Worm (Caenorhabditis elegans) whole organism, young adult: ENCODE results near the gene C08D8.1.

ENCODE experiments used
- B0035.1 ChIP-seq: sonication (generic microtip); optimal IDR thresholded peaks from 2 replicates; lab custom pipeline; 2016; ENCODE audit warnings: missing genetic modification characterization, mild to moderate bottlenecking, missing compliant biosample characterization, missing genotype, missing genetic modification reagents
- C06A6.2 ChIP-seq: fragments of 200-800 bp; sonication (Bioruptor generic); conservative IDR thresholded peaks from 2 replicates; pipeline ENCODE4 v1.3.6; 2022; ENCODE audit warnings: missing genetic modification characterization, missing compliant biosample characterization
- K11D2.4 ChIP-seq: fragments of 200-800 bp; sonication (Bioruptor generic); IDR thresholded peaks from 2 replicates; pipeline ENCODE4 v1.3.6; 2022; ENCODE audit warnings: missing genetic modification reagents, missing genetic modification characterization, missing compliant biosample characterization
- T07F8.4 ChIP-seq: sonication (generic microtip); optimal IDR thresholded peaks from 2 replicates; lab custom pipeline; 2016; ENCODE audit warnings: mild to moderate bottlenecking, missing genetic modification characterization, moderate library complexity, missing compliant biosample characterization
- Y53F4B.3 ChIP-seq: fragments of 200-800 bp; sonication (Bioruptor generic); IDR thresholded peaks from 2 replicates; pipeline ENCODE4 v1.3.6; 2022; ENCODE audit warnings: missing genetic modification reagents, missing genetic modification characterization, missing compliant biosample characterization
- Y56A3A.18 ChIP-seq: fragments of 200-800 bp; sonication (Bioruptor generic); IDR thresholded peaks from 2 replicates; pipeline ENCODE4 v1.3.6; 2022; ENCODE audit warnings: missing genetic modification reagents, missing genetic modification characterization, missing compliant biosample characterization
- Y95B8A.8 ChIP-seq: fragments of 200-800 bp; sonication (Bioruptor generic); IDR thresholded peaks from 2 replicates; pipeline ENCODE4 v1.3.6; 2022; ENCODE audit warnings: missing genetic modification reagents, missing genetic modification characterization, missing compliant biosample characterization
- ZK185.1 ChIP-seq: sonication (generic microtip); optimal IDR thresholded peaks from 2 replicates; lab custom pipeline; 2016; ENCODE audit warnings: mild to moderate bottlenecking, missing genetic modification characterization, missing compliant biosample characterization; ENCODE audit not compliant: poor library complexity, severe bottlenecking
- akir-1 ChIP-seq: fragments of 200-800 bp; sonication (Bioruptor generic); optimal IDR thresholded peaks from 2 replicates; lab custom pipeline; 2018; ENCODE audit warnings: mild to moderate bottlenecking, missing genetic modification characterization, moderate library complexity, missing compliant biosample characterization
- aptf-2 ChIP-seq: fragments of 200-800 bp; sonication (Bioruptor generic); conservative IDR thresholded peaks from 2 replicates; pipeline ENCODE4 v1.3.6; 2022; ENCODE audit warnings: missing genetic modification reagents, missing genetic modification characterization, missing compliant biosample characterization
- aptf-3 ChIP-seq: fragments of 200-800 bp; sonication (Bioruptor generic); IDR thresholded peaks from 2 replicates; pipeline ENCODE4 v1.3.6; 2022; ENCODE audit warnings: missing genetic modification characterization, missing compliant biosample characterization
- atf-7 ChIP-seq: sonication (generic microtip); optimal IDR thresholded peaks from 2 replicates; lab custom pipeline; 2017; ENCODE audit warnings: mild to moderate bottlenecking, missing genetic modification characterization, missing compliant biosample characterization
- ccch-3 ChIP-seq: fragments of 200-800 bp; sonication (Bioruptor generic); optimal IDR thresholded peaks from 2 replicates; lab custom pipeline; 2018; ENCODE audit warnings: mild to moderate bottlenecking, missing genetic modification characterization, missing compliant biosample characterization
- cebp-2 ChIP-seq: fragments of 200-800 bp; sonication (Bioruptor generic); IDR thresholded peaks from 2 replicates; pipeline ENCODE4 v1.3.6; 2022; ENCODE audit warnings: missing genetic modification characterization, missing compliant biosample characterization
- ceh-100 ChIP-seq: fragments of 200-800 bp; sonication (Bioruptor generic); IDR thresholded peaks from 2 replicates; pipeline ENCODE4 v1.3.6; 2022; ENCODE audit warnings: missing genetic modification reagents, missing genetic modification characterization, missing compliant biosample characterization
- dox-1 ChIP-seq: fragments of 200-800 bp; sonication (Bioruptor generic); IDR thresholded peaks from 2 replicates; pipeline ENCODE4 v1.3.6; 2022; ENCODE audit warnings: missing genetic modification reagents, missing genetic modification characterization, missing compliant biosample characterization
- dpff-1 ChIP-seq: sonication (generic microtip); optimal IDR thresholded peaks from 2 replicates; lab custom pipeline; 2017; ENCODE audit warnings: mild to moderate bottlenecking, missing genetic modification characterization, missing compliant biosample characterization
- dpl-1 ChIP-seq: fragments of 150-350 bp; optimal IDR thresholded peaks from 2 replicates; lab custom pipeline; 2014; ENCODE audit warnings: missing biosample characterization, missing genetic modification reagents, missing genetic modification characterization
- efl-1 ChIP-seq: fragments of 150-350 bp; optimal IDR thresholded peaks from 2 replicates; lab custom pipeline; 2014; ENCODE audit warnings: missing biosample characterization, missing genetic modification reagents, missing genetic modification characterization
- fkh-3 ChIP-seq: sonication (generic microtip); optimal IDR thresholded peaks from 2 replicates; lab custom pipeline; 2016; ENCODE audit warnings: mild to moderate bottlenecking, missing genetic modification characterization, missing compliant biosample characterization
- him-1 ChIP-seq: sonication (generic microtip); optimal IDR thresholded peaks from 2 replicates; lab custom pipeline; 2016; ENCODE audit warnings: missing genotype, missing genetic modification reagents, missing genetic modification characterization, missing compliant biosample characterization
- hsf-1 ChIP-seq: fragments of 200-800 bp; sonication (Bioruptor generic); IDR thresholded peaks from 2 replicates; pipeline ENCODE4 v1.3.6; 2022; ENCODE audit warnings: missing genetic modification reagents, missing genetic modification characterization, missing compliant biosample characterization
- let-607 ChIP-seq, 2 experiments: fragments of 200-800 bp in 1 of 2; sonication (Bioruptor generic) in 1 of 2; sonication (generic microtip) in 1 of 2; optimal IDR thresholded peaks; 2 replicates each; lab custom pipeline; 2016 to 2018; ENCODE audit warnings: mild to moderate bottlenecking in 2 of 2, missing compliant biosample characterization in 2 of 2, missing genetic modification characterization in 2 of 2, moderate library complexity in 2 of 2, missing genotype in 1 of 2
- lin-35 ChIP-seq, 3 experiments: fragments of 150-350 bp in 2 of 3; sonication (generic microtip) in 1 of 3; optimal IDR thresholded peaks; 2 replicates each; lab custom pipeline; 2014 to 2018; ENCODE audit warnings: missing biosample characterization in 3 of 3, missing genetic modification characterization in 3 of 3, missing genetic modification reagents in 3 of 3
- lsy-27 ChIP-seq: sonication (generic microtip); optimal IDR thresholded peaks from 2 replicates; lab custom pipeline; 2017; ENCODE audit warnings: missing genetic modification characterization, mild to moderate bottlenecking, missing compliant biosample characterization, antibody characterized with exemption, missing genotype, borderline replicate concordance; ENCODE audit not compliant: insufficient read depth
- madf-6 ChIP-seq: fragments of 200-800 bp; sonication (Bioruptor generic); IDR thresholded peaks from 2 replicates; pipeline ENCODE4 v1.3.6; 2022; ENCODE audit warnings: missing genetic modification reagents, missing genetic modification characterization, missing compliant biosample characterization
- mel-28 ChIP-seq: sonication (generic microtip); optimal IDR thresholded peaks from 2 replicates; lab custom pipeline; 2016; ENCODE audit warnings: borderline replicate concordance, mild to moderate bottlenecking, missing genetic modification characterization, missing compliant biosample characterization
- mxl-1 ChIP-seq: sonication (generic microtip); optimal IDR thresholded peaks from 2 replicates; lab custom pipeline; 2016; ENCODE audit warnings: missing genetic modification characterization, missing compliant biosample characterization
- nfya-2 ChIP-seq: fragments of 200-800 bp; sonication (Bioruptor generic); IDR thresholded peaks from 2 replicates; pipeline ENCODE4 v1.3.6; 2022; ENCODE audit warnings: missing genetic modification reagents, missing genetic modification characterization, missing compliant biosample characterization
- nfyb-1 ChIP-seq: fragments of 200-800 bp; sonication (Bioruptor generic); IDR thresholded peaks from 2 replicates; pipeline ENCODE4 v1.3.6; 2022; ENCODE audit warnings: missing genetic modification reagents, missing genetic modification characterization, missing compliant biosample characterization
- nhr-80 ChIP-seq: sonication (generic microtip); optimal IDR thresholded peaks from 2 replicates; lab custom pipeline; 2016; ENCODE audit warnings: missing genetic modification characterization, missing compliant biosample characterization
- pbrm-1 ChIP-seq: fragments of 200-800 bp; sonication (Bioruptor generic); IDR thresholded peaks from 2 replicates; pipeline ENCODE4 v1.3.6; 2022; ENCODE audit warnings: missing genetic modification reagents, missing genetic modification characterization, missing compliant biosample characterization
- pha-4 ChIP-seq: fragments of 150-350 bp; sonication (generic microtip); optimal IDR thresholded peaks from 2 replicates; lab custom pipeline; 2014; ENCODE audit warnings: missing biosample characterization, missing genetic modification reagents, missing genetic modification characterization
- rec-8 ChIP-seq, 2 experiments: sonication (generic microtip); optimal IDR thresholded peaks; 2 replicates each; lab custom pipeline; 2016; ENCODE audit warnings: mild to moderate bottlenecking in 2 of 2, missing genetic modification characterization in 2 of 2, missing genetic modification reagents in 2 of 2, missing genotype in 2 of 2, missing biosample characterization in 1 of 2, missing compliant biosample characterization in 1 of 2, moderate library complexity in 1 of 2
- repo-1 ChIP-seq: sonication (generic microtip); optimal IDR thresholded peaks from 2 replicates; lab custom pipeline; 2017; ENCODE audit warnings: mild to moderate bottlenecking, missing genetic modification characterization, missing compliant biosample characterization
- rpc-1 ChIP-seq, 2 experiments: fragments of 150-350 bp in 1 of 2; sonication (generic microtip) in 1 of 2; optimal IDR thresholded peaks; 2 replicates each; lab custom pipeline; 2014 to 2018; ENCODE audit warnings: missing biosample characterization in 1 of 2, missing genetic modification characterization in 1 of 2, missing genetic modification reagents in 1 of 2, missing genotype in 1 of 2
- snpc-1.3 ChIP-seq: sonication (generic microtip); optimal IDR thresholded peaks from 2 replicates; lab custom pipeline; 2017; ENCODE audit warnings: missing genetic modification characterization, mild to moderate bottlenecking, missing compliant biosample characterization, antibody characterized with exemption, moderate library complexity, missing genotype, missing genetic modification reagents; ENCODE audit not compliant: insufficient read depth
- snpc-4 ChIP-seq, 5 experiments: fragments of 150-350 bp in 1 of 5; sonication (generic microtip) in 4 of 5; optimal IDR thresholded peaks; 2 replicates each; lab custom pipeline; 2014 to 2018; ENCODE audit warnings: missing genetic modification characterization in 5 of 5, missing biosample characterization in 3 of 5, antibody characterized with exemption in 2 of 5, mild to moderate bottlenecking in 2 of 5, missing compliant biosample characterization in 2 of 5, missing genotype in 2 of 5, moderate library complexity in 2 of 5, missing genetic modification reagents in 1 of 5
- tbp1 ChIP-seq: fragments of 200-800 bp; sonication (Bioruptor generic); optimal IDR thresholded peaks from 2 replicates; lab custom pipeline; 2018; ENCODE audit warnings: mild to moderate bottlenecking, missing genetic modification characterization, missing compliant biosample characterization
- tbx-9 ChIP-seq: sonication (generic microtip); optimal IDR thresholded peaks from 2 replicates; lab custom pipeline; 2016; ENCODE audit warnings: borderline replicate concordance, missing genetic modification characterization, inconsistent platforms, missing compliant biosample characterization
- ztf-22 ChIP-seq: fragments of 200-800 bp; sonication (Bioruptor generic); optimal IDR thresholded peaks from 2 replicates; lab custom pipeline; 2018; ENCODE audit warnings: mild to moderate bottlenecking, missing genetic modification characterization, moderate library complexity, missing compliant biosample characterization
- ztf-25 ChIP-seq: fragments of 200-800 bp; sonication (Bioruptor generic); IDR thresholded peaks from 2 replicates; pipeline ENCODE4 v1.3.6; 2022; ENCODE audit warnings: missing genetic modification reagents, missing genetic modification characterization, missing compliant biosample characterization
- ztf-3 ChIP-seq: fragments of 200-800 bp; sonication (Bioruptor generic); optimal IDR thresholded peaks from 2 replicates; lab custom pipeline; 2018; ENCODE audit warnings: mild to moderate bottlenecking, missing genetic modification characterization, missing compliant biosample characterization

The C08D8.1 gene

ce11 chrV:8299191-8299854, 46.2 kb upstream of the C08D8.1 start, which contains the start of gene W02D7.5:
W02D7.5 (minus strand) TSS chrV:8299241.
- TF ChIP-seq cebp-2 (GFP tag; lab: Robert Waterston, UW) (no peak), hsf-1 (GFP tag; lab: Robert Waterston, UW) (peak; percentile 8; the same call in 1 of the 2 replicates), dpl-1 (GFP tag; lab: Kevin White, UChicago) (no peak), dpff-1 (no peak), aptf-2 (GFP tag; lab: Robert Waterston, UW) (peak; percentile 79)

- TF ChIP-seq ZK185.1 (peak; percentile 1), ceh-100 (GFP tag; lab: Robert Waterston, UW) (no peak), ztf-25 (GFP tag; lab: Robert Waterston, UW) (no peak), ztf-3 (no peak), mel-28 (tag; lab: Kevin White, UChicago) (no peak), him-1 (tag; lab: Kevin White, UChicago) (no peak), atf-7 (tag; lab: Kevin White, UChicago) (no peak), pha-4 (tag; lab: Kevin White, UChicago) (no peak), nfyb-1 (no peak), ccch-3 (GFP tag; lab: Kevin White, UChicago) (no peak), aptf-3 (GFP tag; lab: Robert Waterston, UW) (no peak), B0035.1 (tag; lab: Kevin White, UChicago) (no peak), C06A6.2 (GFP tag; lab: Robert Waterston, UW) (no peak), mxl-1 (peak; percentile 24), nfya-2 (no peak), pbrm-1 (GFP tag; lab: Robert Waterston, UW) (peak; percentile 53; the same call in 1 of the 2 replicates), ztf-22 (GFP tag; lab: Kevin White, UChicago) (no peak), Y95B8A.8 (GFP tag; lab: Robert Waterston, UW) (0 out of 2 replicates have a peak, but pooled peaks have one; percentile 12), snpc-1.3 (tag; lab: Kevin White, UChicago) (no peak), hsf-1 (GFP tag; lab: Robert Waterston, UW) (peak; percentile 57; the same call in 1 of the 2 replicates), T07F8.4 (no peak), tbx-9 (tag; lab: Kevin White, UChicago) (no peak), snpc-4 (GFP tag; optimal IDR thresholded peaks at IDR 0.05; lab: Kevin White, UChicago) (no peak), snpc-4 (tag; optimal IDR thresholded peaks at IDR 0.05; lab: Kevin White, UChicago) (peak in 1 of 4 experiments; percentile 54), madf-6 (peak; percentile 51), fkh-3 (tag; lab: Kevin White, UChicago) (no peak), rpc-1 (optimal IDR thresholded peaks at IDR 0.05; lab: Kevin White, UChicago) (no peak), rpc-1 (tag; optimal IDR thresholded peaks at IDR 0.05; lab: Kevin White, UChicago) (no peak), lin-35 (GFP tag; optimal IDR thresholded peaks at IDR 0.05; lab: Kevin White, UChicago) (no peak), dox-1 (GFP tag; lab: Robert Waterston, UW) (peak; percentile 41; the same call in 1 of the 2 replicates), K11D2.4 (GFP tag; lab: Robert Waterston, UW) (no peak), Y53F4B.3 (no peak), lsy-27 (tag; lab: Kevin White, UChicago) (no peak), repo-1 (tag; lab: Kevin White, UChicago) (no peak), rec-8 (tag; optimal IDR thresholded peaks at IDR 0.05; lab: Kevin White, UChicago) (no peak), akir-1 (GFP tag; lab: Kevin White, UChicago) (no peak), Y56A3A.18 (GFP tag; lab: Robert Waterston, UW) (no peak), tbp1 (GFP tag; lab: Kevin White, UChicago) (peak; percentile 34), efl-1 (GFP tag; lab: Kevin White, UChicago) (no peak), let-607 (tag; optimal IDR thresholded peaks at IDR 0.05; lab: Kevin White, UChicago) (peak in 1 of 2 experiments; percentile 70), nhr-80 (peak; percentile 8)
Observed at ce11 chrV:8300935-8301535, 44.5 kb upstream of the C08D8.1 start, which contains the start of gene W02D7.6. W02D7.6 (minus strand) TSS chrV:8301507.
